Fruit fly (Drosophila melanogaster) S2 (cell line): ENCODE measurements around the gene CG7985.

Experiments
- CG8478 ChIP-seq: fragments of >200 bp; optimal IDR thresholded peaks from 2 replicates; lab custom pipeline; 2018
- CTCF ChIP-seq, 2 experiments: fragments of >200 bp; optimal IDR thresholded peaks; 2 replicates each; lab custom pipeline; 2018

CG7985 gene

dm6 chr3R:18244171-18245043 lies 44.8 kb downstream of the CG7985 start:
- peak; percentile 33 for TF ChIP-seq CG8478 (lab: Kevin White, UChicago)
- no peak for TF ChIP-seq CTCF (optimal IDR thresholded peaks at IDR 0.05; lab: Kevin White, UChicago)

- no peak for TF ChIP-seq CG8478 (lab: Kevin White, UChicago)
- TF ChIP-seq CTCF (optimal IDR thresholded peaks at IDR 0.05; lab: Kevin White, UChicago): no peak
These were observed 45.5 kb downstream of the CG7985 start for dm6 chr3R:18245044-18245596.

dm6 chr3R:18246041-18246440 lies 46.4 kb downstream of the CG7985 start:
- TF ChIP-seq CG8478 (lab: Kevin White, UChicago): no peak

dm6 chr3R:18249268-18249667 lies 49.6 kb downstream of the CG7985 start:
- TF ChIP-seq CTCF (optimal IDR thresholded peaks at IDR 0.05; lab: Kevin White, UChicago) (no peak), CG8478 (lab: Kevin White, UChicago) (no peak)

- TF ChIP-seq CTCF (optimal IDR thresholded peaks at IDR 0.05; lab: Kevin White, UChicago) (no peak), CG8478 (lab: Kevin White, UChicago) (no peak)
These were observed 51.2 kb downstream of the CG7985 start, which contains the start of gene CG18598 for dm6 chr3R:18250815-18251214. CG18598 (plus strand) TSS chr3R:18251115.

- TF ChIP-seq CTCF (optimal IDR thresholded peaks at IDR 0.05; lab: Kevin White, UChicago): no peak
- TF ChIP-seq CG8478 (lab: Kevin White, UChicago): no peak
These were observed 52.2 kb downstream of the CG7985 start for dm6 chr3R:18251876-18252275.

- TF ChIP-seq CTCF (optimal IDR thresholded peaks at IDR 0.05; lab: Kevin White, UChicago) (peak in 1 of 2 experiments; percentile 8), CG8478 (lab: Kevin White, UChicago) (no peak)
These were observed 52.9 kb downstream of the CG7985 start, which contains the start of gene CG12320 for dm6 chr3R:18252578-18252977. CG12320 (minus strand) TSS chr3R:18252734.

- peak; percentile 1 to 28 for TF ChIP-seq CTCF (optimal IDR thresholded peaks at IDR 0.05; lab: Kevin White, UChicago)
- no peak for TF ChIP-seq CG8478 (lab: Kevin White, UChicago)
These were observed 55.6 kb downstream of the CG7985 start, which contains the start of the genes Ada2a, Polr2D, Tgs1 and moi for dm6 chr3R:18255281-18255680. Ada2a (minus strand) TSS chr3R:18255487. Polr2D (minus strand) TSS chr3R:18255487. Tgs1 (plus strand) TSS chr3R:18255530. moi (plus strand) TSS chr3R:18255530.

- TF ChIP-seq CG8478 (lab: Kevin White, UChicago) (no peak), CTCF (optimal IDR thresholded peaks at IDR 0.05; lab: Kevin White, UChicago) (no peak)
These were observed 60.4 kb downstream of the CG7985 start for dm6 chr3R:18260016-18260415.

dm6 chr3R:18261602-18262001 lies 61.9 kb downstream of the CG7985 start:
- TF ChIP-seq CTCF (optimal IDR thresholded peaks at IDR 0.05; lab: Kevin White, UChicago) (no peak), CG8478 (lab: Kevin White, UChicago) (no peak)
